Worm (Caenorhabditis elegans): ENCODE measurements around the gene sup-1.

The sup-1 gene

DNA sequence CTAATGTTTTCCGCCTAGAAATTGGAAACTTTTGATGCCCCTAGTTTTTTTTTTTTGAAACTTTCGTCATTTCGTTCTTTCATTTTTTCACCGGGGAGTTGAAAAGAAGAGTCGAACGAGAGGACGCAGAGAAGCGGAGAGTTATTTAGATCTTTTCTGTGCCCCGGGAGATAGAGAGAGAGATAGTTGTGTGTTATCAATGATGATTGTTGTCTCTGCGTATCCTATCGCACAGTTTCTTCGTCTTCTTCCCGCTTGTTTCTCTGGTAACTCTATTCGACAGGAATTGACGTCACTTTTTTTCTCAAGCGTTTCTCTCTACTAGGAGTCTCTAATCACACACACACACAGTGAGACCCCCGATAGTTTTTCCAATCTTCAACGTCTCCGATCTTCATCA lies 48.1 kb downstream of the sup-1 start (continued):
- TF ChIP-seq nhr-47 (tag; optimal IDR thresholded peaks at IDR 0.05) = peak; percentile 54

DNA sequence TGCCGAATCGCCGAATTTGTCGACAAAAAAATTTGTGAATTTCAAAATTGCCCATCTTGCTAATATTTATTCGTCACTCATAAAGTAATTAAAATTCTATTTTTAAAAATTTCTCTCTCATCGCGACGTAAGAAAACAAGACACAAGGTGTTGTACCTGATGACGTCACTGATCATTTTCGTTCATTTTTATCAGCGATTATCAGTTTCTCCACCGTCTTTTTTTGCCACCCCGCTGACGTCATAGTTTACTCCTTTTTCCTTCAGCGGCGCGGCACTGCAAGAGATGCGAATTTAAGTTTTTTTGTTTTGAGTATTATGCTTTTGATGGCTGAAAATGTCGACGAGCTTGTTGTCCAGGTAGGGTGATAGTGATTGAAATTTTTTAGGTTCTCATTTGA lies 52.7 kb downstream of the sup-1 start:
- peak; percentile 29 for TF ChIP-seq blmp-1 (tag; optimal IDR thresholded peaks at IDR 0.05)
- TF ChIP-seq alr-1 (tag; optimal IDR thresholded peaks at IDR 0.05; ENCODE audit: borderline replicate concordance) = no peak
- TF ChIP-seq xbp-1 (tag; optimal IDR thresholded peaks at IDR 0.05) = no peak
- no peak for TF ChIP-seq mef-2 (tag; optimal IDR thresholded peaks at IDR 0.05)
- TF ChIP-seq ets-5 (GFP tag; IDR thresholded peaks at IDR 0.05) = no peak
- no peak for TF ChIP-seq hlh-4 (tag; optimal IDR thresholded peaks at IDR 0.05)
- TF ChIP-seq snpc-4 (tag; optimal IDR thresholded peaks at IDR 0.05) = no peak
- TF ChIP-seq rnt-1 (tag; optimal IDR thresholded peaks at IDR 0.05) = no peak
- no peak for TF ChIP-seq mab-9 (GFP tag; IDR thresholded peaks at IDR 0.05)
- no peak for TF ChIP-seq lin-13 (GFP tag; optimal IDR thresholded peaks at IDR 0.05)
- no peak for TF ChIP-seq ceh-88 (GFP tag; IDR thresholded peaks at IDR 0.05)
- no peak for TF ChIP-seq vab-15 (tag; optimal IDR thresholded peaks at IDR 0.05)
- no peak for TF ChIP-seq aly-2 (tag; optimal IDR thresholded peaks at IDR 0.05)
- TF ChIP-seq efl-3 (GFP tag; optimal IDR thresholded peaks at IDR 0.05) = no peak
- peak in 1 of 6 experiments; percentile 29 for TF ChIP-seq elt-3 (tag; optimal IDR thresholded peaks at IDR 0.05)
- peak; percentile 5 for TF ChIP-seq nhr-90 (tag; optimal IDR thresholded peaks at IDR 0.05; ENCODE audit: poor library complexity)
- TF ChIP-seq ces-1 (GFP tag; optimal IDR thresholded peaks at IDR 0.05) = no peak
- TF ChIP-seq irx-1 (tag; optimal IDR thresholded peaks at IDR 0.05) = no peak
- TF ChIP-seq elt-2 (tag; optimal IDR thresholded peaks at IDR 0.05) = peak; percentile 71
- TF ChIP-seq ama-1 (optimal IDR thresholded peaks at IDR 0.05) = no peak
- no peak for TF ChIP-seq zip-4 (GFP tag; optimal IDR thresholded peaks at IDR 0.05)
- peak; percentile 3 for TF ChIP-seq nhr-77 (tag; optimal IDR thresholded peaks at IDR 0.05)
- peak; percentile 22 for TF ChIP-seq fkh-8 (tag; optimal IDR thresholded peaks at IDR 0.05)
- TF ChIP-seq ceh-90 (tag; optimal IDR thresholded peaks at IDR 0.05) = no peak
- no peak for TF ChIP-seq skn-1 (tag; optimal IDR thresholded peaks at IDR 0.05)
- TF ChIP-seq tbx-2 (tag; optimal IDR thresholded peaks at IDR 0.05) = no peak
- TF ChIP-seq lin-39 (tag; optimal IDR thresholded peaks at IDR 0.05) = no peak
- no peak for TF ChIP-seq fkh-10 (GFP tag; optimal IDR thresholded peaks at IDR 0.05)
- TF ChIP-seq nhr-71 (tag; optimal IDR thresholded peaks at IDR 0.05) = peak; percentile 37
- no peak for TF ChIP-seq hpl-2 (GFP tag; optimal IDR thresholded peaks at IDR 0.05)
- peak in 1 of 2 experiments; percentile 49 for TF ChIP-seq lin-35 (GFP tag; optimal IDR thresholded peaks at IDR 0.05)
- TF ChIP-seq ztf-11 (tag; optimal IDR thresholded peaks at IDR 0.05) = no peak
- TF ChIP-seq Y116A8C.19 (tag; optimal IDR thresholded peaks at IDR 0.05; ENCODE audit: borderline replicate concordance) = no peak
- no peak for TF ChIP-seq nhr-84 (tag; optimal IDR thresholded peaks at IDR 0.05)
- no peak for TF ChIP-seq unc-130 (tag; optimal IDR thresholded peaks at IDR 0.05)
- no peak for TF ChIP-seq unc-98 (GFP tag; IDR thresholded peaks at IDR 0.05)
- TF ChIP-seq egl-13 (tag; optimal IDR thresholded peaks at IDR 0.05) = no peak
- TF ChIP-seq nhr-12 (tag; optimal IDR thresholded peaks at IDR 0.05) = no peak
- peak in 1 of 2 experiments; percentile 1 for TF ChIP-seq lsy-2 (tag; optimal IDR thresholded peaks at IDR 0.05)
- no peak for TF ChIP-seq ceh-8 (GFP tag; optimal IDR thresholded peaks at IDR 0.05)
- TF ChIP-seq grh-1 (GFP tag; IDR thresholded peaks at IDR 0.05) = no peak
- no peak for TF ChIP-seq lir-3 (tag; optimal IDR thresholded peaks at IDR 0.05; ENCODE audit: poor library complexity)
- peak; percentile 39 for TF ChIP-seq dsc-1 (tag; optimal IDR thresholded peaks at IDR 0.05)
- no peak for TF ChIP-seq mdl-1 (tag; optimal IDR thresholded peaks at IDR 0.05)
- no peak for TF ChIP-seq nhr-28 (tag; optimal IDR thresholded peaks at IDR 0.05)
- TF ChIP-seq hlh-17 (GFP tag; optimal IDR thresholded peaks at IDR 0.05; ENCODE audit: borderline replicate concordance) = no peak
- TF ChIP-seq nhr-20 (tag; optimal IDR thresholded peaks at IDR 0.05) = peak; percentile 24
- no peak for TF ChIP-seq ceh-82 (tag; optimal IDR thresholded peaks at IDR 0.05)
- peak; percentile 9 for TF ChIP-seq snu-23 (GFP tag; optimal IDR thresholded peaks at IDR 0.05)
- TF ChIP-seq nhr-85 (tag) = peak; percentile 60
- no peak for TF ChIP-seq aha-1 (tag; optimal IDR thresholded peaks at IDR 0.05)

Measured in whole organism, L1 larva.